Worm (Caenorhabditis elegans): Measurements from ENCODE around the gene spt-4.

The spt-4 gene

ce11 chrIII:25582-25996, 44.0 kb downstream of the spt-4 start (continued):
- TF ChIP-seq ceh-32 (tag; optimal IDR thresholded peaks at IDR 0.05; ENCODE audit: poor library complexity) (no peak), daf-8 (GFP tag; IDR thresholded peaks at IDR 0.05) (no peak), attf-4 (tag; optimal IDR thresholded peaks at IDR 0.05) (no peak), rbr-2 (tag; optimal IDR thresholded peaks at IDR 0.05) (peak; percentile 85), fos-1 (tag; optimal IDR thresholded peaks at IDR 0.05) (no peak), ztf-11 (tag; optimal IDR thresholded peaks at IDR 0.05) (no peak), Y75B8A.6 (GFP tag; IDR thresholded peaks at IDR 0.05) (no peak), pqm-1 (tag; optimal IDR thresholded peaks at IDR 0.05) (no peak), ceh-44 (GFP tag; IDR thresholded peaks at IDR 0.05) (no peak), F10B5.3 (tag; optimal IDR thresholded peaks at IDR 0.05) (no peak), ceh-62 (tag; optimal IDR thresholded peaks at IDR 0.05) (no peak), ZK337.2 (GFP tag; IDR thresholded peaks at IDR 0.05) (no peak), nhr-10 (tag; optimal IDR thresholded peaks at IDR 0.05) (no peak), lin-15B (tag; optimal IDR thresholded peaks at IDR 0.05) (no peak), dmd-9 (GFP tag; IDR thresholded peaks at IDR 0.05) (no peak), nhr-48 (tag; optimal IDR thresholded peaks at IDR 0.05) (peak; percentile 76), tra-1 (GFP tag; IDR thresholded peaks at IDR 0.05) (peak; percentile 62; the same call in 1 of the 2 replicates), R02D3.7 (tag; optimal IDR thresholded peaks at IDR 0.05) (no peak), dpl-1 (GFP tag; optimal IDR thresholded peaks at IDR 0.05) (no peak), pha-4 (GFP tag; IDR thresholded peaks at IDR 0.05) (no peak), pha-4 (tag; optimal IDR thresholded peaks at IDR 0.05) (no peak), tag-97 (GFP tag; IDR thresholded peaks at IDR 0.05) (0 out of 2 replicates have a peak, but pooled peaks have one; percentile 12), lin-29 (GFP tag; IDR thresholded peaks at IDR 0.05) (no peak), mes-2 (tag; optimal IDR thresholded peaks at IDR 0.05; ENCODE audit: poor library complexity, severe bottlenecking) (peak; percentile 55), zag-1 (tag; optimal IDR thresholded peaks at IDR 0.05) (peak; percentile 32), dve-1 (tag; optimal IDR thresholded peaks at IDR 0.05; ENCODE audit: insufficient read depth) (no peak), nhr-237 (tag; optimal IDR thresholded peaks at IDR 0.05) (no peak), daf-19 (GFP tag; conservative IDR thresholded peaks at IDR 0.05) (no peak), F49E8.2 (tag; optimal IDR thresholded peaks at IDR 0.05; ENCODE audit: borderline replicate concordance) (no peak), T26A8.4 (GFP tag; IDR thresholded peaks at IDR 0.05) (peak; percentile 37; the same call in 1 of the 2 replicates), ceh-20 (GFP tag; IDR thresholded peaks at IDR 0.05) (peak; percentile 68), D1046.2 (GFP tag; IDR thresholded peaks at IDR 0.05) (no peak), cey-2 (tag; optimal IDR thresholded peaks at IDR 0.05; ENCODE audit: borderline replicate concordance, insufficient read depth) (no peak), mxl-2 (GFP tag; conservative IDR thresholded peaks at IDR 0.05) (no peak), T20F7.1 (GFP tag; optimal IDR thresholded peaks at IDR 0.05) (no peak), mdt-29 (GFP tag; IDR thresholded peaks at IDR 0.05) (no peak), ceh-82 (tag; optimal IDR thresholded peaks at IDR 0.05) (no peak), F26F4.8 (GFP tag; conservative IDR thresholded peaks at IDR 0.05) (no peak), gei-8 (GFP tag; optimal IDR thresholded peaks at IDR 0.05) (no peak)

DNA sequence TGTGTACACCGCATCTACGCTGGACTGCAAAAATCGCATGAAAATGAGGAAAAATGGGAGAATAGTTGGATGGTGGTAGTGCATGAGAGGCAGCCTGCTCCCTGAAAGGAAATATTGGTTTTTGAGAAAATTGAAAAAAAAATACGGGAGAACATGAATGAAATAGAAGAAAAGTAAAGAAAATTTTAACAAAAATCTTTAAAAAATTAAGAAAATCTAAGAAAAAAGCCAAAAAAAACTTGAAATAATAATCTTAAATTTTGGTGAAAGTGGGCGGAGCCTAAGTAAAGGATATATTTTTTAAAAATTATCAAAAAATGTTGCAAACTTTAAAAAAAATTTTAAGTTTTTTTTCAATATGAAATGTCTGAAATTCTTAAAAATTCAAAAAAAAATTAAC, 45.7 kb downstream of the spt-4 start, which contains the start of gene H10E21.5:
TSS of gene H10E21.5 (minus strand) at position 101 of the 400 bp plus-strand sequence.
- TF ChIP-seq dmd-8 (GFP tag; IDR thresholded peaks at IDR 0.05) (no peak), F10B5.3 (tag; optimal IDR thresholded peaks at IDR 0.05) (no peak), dpl-1 (GFP tag; optimal IDR thresholded peaks at IDR 0.05) (no peak), nhr-48 (tag; optimal IDR thresholded peaks at IDR 0.05) (no peak), hlh-30 (tag; optimal IDR thresholded peaks at IDR 0.05; ENCODE audit: insufficient read depth) (no peak), ceh-62 (tag; optimal IDR thresholded peaks at IDR 0.05) (no peak), lin-38 (GFP tag; IDR thresholded peaks at IDR 0.05) (no peak), ces-1 (GFP tag; optimal IDR thresholded peaks at IDR 0.05) (no peak), T26A8.4 (GFP tag; IDR thresholded peaks at IDR 0.05) (no peak), daf-19 (GFP tag; conservative IDR thresholded peaks at IDR 0.05) (no peak), aly-2 (tag; optimal IDR thresholded peaks at IDR 0.05) (no peak)
